Worm (Caenorhabditis elegans) whole organism, early embryonic: ENCODE results near the gene F09A5.3.

ENCODE experiments used
- B0310.2 ChIP-seq: sonication (generic microtip); optimal IDR thresholded peaks from 2 replicates; lab custom pipeline; 2016; ENCODE audit warnings: mild to moderate bottlenecking, missing genetic modification characterization, missing compliant biosample characterization
- F13C5.2 ChIP-seq: sonication (generic microtip); optimal IDR thresholded peaks from 2 replicates; lab custom pipeline; 2017; ENCODE audit warnings: mild to moderate bottlenecking, missing genetic modification characterization, inconsistent platforms, missing compliant biosample characterization
- aly-1 ChIP-seq: sonication (generic microtip); optimal IDR thresholded peaks from 2 replicates; lab custom pipeline; 2016; ENCODE audit warnings: missing genetic modification characterization, missing compliant biosample characterization
- ama-1 ChIP-seq: fragments of 150-350 bp; optimal IDR thresholded peaks from 2 replicates; lab custom pipeline; 2014
- ceh-13 ChIP-seq: fragments of 200-800 bp; sonication (Bioruptor generic); optimal IDR thresholded peaks from 2 replicates; lab custom pipeline; 2018; ENCODE audit warnings: mild to moderate bottlenecking, missing genetic modification characterization, missing compliant biosample characterization
- ets-7 ChIP-seq: sonication (generic microtip); optimal IDR thresholded peaks from 2 replicates; lab custom pipeline; 2016; ENCODE audit warnings: missing genotype, missing genetic modification characterization, missing compliant biosample characterization
- flt-1 ChIP-seq: fragments of 200-800 bp; sonication (Bioruptor generic); IDR thresholded peaks from 2 replicates; pipeline ENCODE4 v1.3.6; 2022; ENCODE audit warnings: missing genetic modification characterization, missing compliant biosample characterization
- hmbx-1 ChIP-seq: sonication (generic microtip); optimal IDR thresholded peaks from 2 replicates; lab custom pipeline; 2016; ENCODE audit warnings: mild to moderate bottlenecking, missing genetic modification characterization, missing compliant biosample characterization
- hnd-1 ChIP-seq: sonication (generic microtip); optimal IDR thresholded peaks from 2 replicates; lab custom pipeline; 2016; ENCODE audit warnings: missing genetic modification characterization, missing compliant biosample characterization
- pes-1 ChIP-seq: fragments of 200-800 bp; sonication (Bioruptor generic); IDR thresholded peaks from 2 replicates; pipeline ENCODE4 v1.3.6; 2022; ENCODE audit warnings: missing genetic modification reagents, missing genetic modification characterization, missing compliant biosample characterization
- sea-1 ChIP-seq: fragments of 200-800 bp; sonication (Bioruptor generic); conservative IDR thresholded peaks from 2 replicates; pipeline ENCODE4 v1.3.6; 2022; ENCODE audit warnings: missing genetic modification characterization, missing compliant biosample characterization
- tbx-11 ChIP-seq: fragments of 200-800 bp; sonication (Bioruptor generic); IDR thresholded peaks from 2 replicates; pipeline ENCODE4 v1.3.6; 2022; ENCODE audit warnings: missing genetic modification characterization, missing compliant biosample characterization
- tbx-37 ChIP-seq: fragments of 200-800 bp; sonication (Bioruptor generic); conservative IDR thresholded peaks from 2 replicates; pipeline ENCODE4 v1.3.6; 2022; ENCODE audit warnings: missing genetic modification reagents, missing genetic modification characterization, missing compliant biosample characterization
- tra-4 ChIP-seq: sonication (generic microtip); optimal IDR thresholded peaks from 2 replicates; lab custom pipeline; 2017; ENCODE audit warnings: missing genetic modification characterization, missing compliant biosample characterization

Gene F09A5.3

DNA sequence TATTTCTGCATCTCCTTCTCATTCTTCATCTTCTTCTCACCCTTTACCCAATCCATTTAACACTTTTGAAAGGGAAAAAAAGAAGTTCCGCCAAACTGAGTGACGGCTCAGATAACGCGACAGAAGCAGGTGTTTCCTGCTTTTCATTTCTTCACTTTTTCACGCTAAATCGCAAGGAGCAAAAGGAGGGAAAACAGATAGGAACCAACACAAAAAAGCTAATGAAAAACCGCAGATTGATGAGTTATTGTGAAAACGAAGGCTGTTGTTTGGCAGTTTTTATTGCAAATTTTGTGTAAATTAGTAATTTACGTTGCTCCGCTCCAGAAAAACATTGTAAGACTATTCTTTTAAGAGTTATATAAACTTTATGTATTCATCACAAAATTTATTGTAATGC, 58.9 kb downstream of the F09A5.3 start:
- TF ChIP-seq B0310.2 (no peak), sea-1 (GFP tag; lab: Robert Waterston, UW) (no peak), tbx-37 (no peak), hnd-1 (tag; lab: Kevin White, UChicago) (no peak)

DNA sequence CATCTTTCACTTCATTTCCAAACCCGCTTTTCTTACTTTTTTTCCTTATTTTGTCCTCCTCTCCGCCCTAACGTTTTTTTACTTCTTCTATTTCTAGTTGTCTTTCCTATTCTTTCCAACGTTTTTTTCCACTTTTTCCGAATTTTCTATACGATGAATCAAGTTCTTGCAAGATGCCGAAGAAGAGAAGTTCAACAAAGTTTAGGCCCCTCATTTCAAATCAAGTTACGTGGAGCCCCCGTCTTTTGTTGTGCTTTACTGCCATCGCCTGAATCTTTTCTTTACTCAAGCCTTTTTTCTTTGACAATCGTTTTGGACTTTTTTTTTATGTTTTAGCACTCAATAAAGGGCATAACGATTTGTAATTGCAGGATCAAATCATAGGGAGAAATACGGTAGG, 60.0 kb downstream of the F09A5.3 start, which contains the start of gene unc-9:
TSS of gene unc-9 (plus strand) at position 370 of the 400 bp plus-strand sequence.
- TF ChIP-seq F13C5.2 (tag; lab: Kevin White, UChicago) (no peak), ama-1 (lab: Kevin White, UChicago) (no peak), tra-4 (no peak), hmbx-1 (no peak), hnd-1 (tag; lab: Kevin White, UChicago) (no peak)

DNA sequence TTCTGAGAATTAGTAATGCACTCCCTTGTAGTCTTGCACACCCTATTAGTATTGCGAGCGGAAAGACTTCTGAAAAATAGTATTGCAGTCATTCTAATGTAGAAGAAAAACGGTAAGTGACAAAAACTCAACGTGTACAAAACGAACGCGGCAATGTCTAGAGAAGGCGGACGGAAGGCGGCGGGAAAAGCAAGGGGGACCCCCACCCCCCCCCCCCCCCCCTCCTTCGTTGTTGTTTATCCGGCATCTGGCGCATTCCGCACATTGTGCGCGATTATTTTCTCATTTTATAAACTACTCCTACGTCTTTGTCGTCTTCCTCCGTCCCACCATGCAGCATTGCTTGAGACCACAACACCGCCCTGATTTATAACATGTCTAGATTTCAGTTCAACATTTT, 60.9 kb downstream of the F09A5.3 start:
- TF ChIP-seq tbx-11 (GFP tag; lab: Robert Waterston, UW) (no peak), aly-1 (tag; lab: Kevin White, UChicago) (no peak), sea-1 (GFP tag; lab: Robert Waterston, UW) (no peak), ets-7 (no peak), hnd-1 (tag; lab: Kevin White, UChicago) (no peak), flt-1 (GFP tag; lab: Robert Waterston, UW) (no peak), ceh-13 (GFP tag; lab: Kevin White, UChicago) (no peak), hmbx-1 (no peak), pes-1 (GFP tag; lab: Robert Waterston, UW) (no peak), B0310.2 (no peak), ama-1 (lab: Kevin White, UChicago) (no peak)
